Worm (Caenorhabditis elegans) whole organism, L3 larva: ENCODE data around the gene C44H9.7.

Experiments used
- ceh-28 ChIP-seq: fragments of 150-350 bp; optimal IDR thresholded peaks from 2 replicates; lab custom pipeline; 2014; ENCODE audit warnings: missing biosample characterization, missing genetic modification reagents, missing genetic modification characterization
- ceh-82 ChIP-seq: fragments of 150-350 bp; optimal IDR thresholded peaks from 2 replicates; lab custom pipeline; 2014; ENCODE audit warnings: missing biosample characterization, missing genetic modification characterization
- daf-12 ChIP-seq: fragments of 150-350 bp; optimal IDR thresholded peaks from 2 replicates; lab custom pipeline; 2014; ENCODE audit warnings: missing biosample characterization, missing genetic modification reagents, missing genetic modification characterization
- egl-27 ChIP-seq: sonication (generic microtip); optimal IDR thresholded peaks from 4 replicates; lab custom pipeline; 2017; ENCODE audit warnings: missing biosample characterization, missing genetic modification reagents, missing genetic modification characterization
- egl-5 ChIP-seq: fragments of 150-350 bp; optimal IDR thresholded peaks from 2 replicates; lab custom pipeline; 2017; ENCODE audit warnings: missing biosample characterization, missing genetic modification reagents, missing genetic modification characterization, inconsistent platforms
- elt-2 ChIP-seq: sonication (generic microtip); optimal IDR thresholded peaks from 2 replicates; lab custom pipeline; 2016; ENCODE audit warnings: missing genetic modification reagents, mild to moderate bottlenecking, missing genetic modification characterization, missing compliant biosample characterization
- elt-3 ChIP-seq, 3 experiments: fragments of 150-350 bp in 1 of 3; sonication (generic microtip) in 2 of 3; optimal IDR thresholded peaks; 2 replicates in 2 of 3; 4 replicates in 1 of 3; lab custom pipeline; 2014 to 2017; ENCODE audit warnings: missing biosample characterization in 3 of 3, missing genetic modification characterization in 3 of 3
- eor-1 ChIP-seq, 2 experiments: fragments of 150-350 bp; optimal IDR thresholded peaks; 2 replicates each; lab custom pipeline; 2014 to 2018; ENCODE audit warnings: missing biosample characterization in 2 of 2, missing genetic modification characterization in 2 of 2
- fkh-10 ChIP-seq: sonication (generic microtip); optimal IDR thresholded peaks from 2 replicates; lab custom pipeline; 2017; ENCODE audit warnings: missing biosample characterization, missing genetic modification reagents, missing genetic modification characterization
- fos-1 ChIP-seq: fragments of 150-350 bp; optimal IDR thresholded peaks from 2 replicates; lab custom pipeline; 2014; ENCODE audit warnings: missing biosample characterization, missing genetic modification characterization
- hmg-11 ChIP-seq: sonication (generic microtip); optimal IDR thresholded peaks from 2 replicates; lab custom pipeline; 2016; ENCODE audit warnings: missing genetic modification characterization, missing compliant biosample characterization
- jun-1 ChIP-seq: fragments of 150-350 bp; optimal IDR thresholded peaks from 2 replicates; lab custom pipeline; 2014; ENCODE audit warnings: missing biosample characterization, missing genetic modification reagents, missing genetic modification characterization
- lin-39 ChIP-seq: fragments of 150-350 bp; optimal IDR thresholded peaks from 2 replicates; lab custom pipeline; 2018; ENCODE audit warnings: missing biosample characterization, missing genetic modification reagents, missing genetic modification characterization
- lsy-12 ChIP-seq: sonication (generic microtip); optimal IDR thresholded peaks from 2 replicates; lab custom pipeline; 2016; ENCODE audit warnings: mild to moderate bottlenecking, missing genetic modification characterization, missing compliant biosample characterization
- mdl-1 ChIP-seq: fragments of 150-350 bp; optimal IDR thresholded peaks from 2 replicates; lab custom pipeline; 2014; ENCODE audit warnings: missing biosample characterization, missing genetic modification characterization
- nfya-1 ChIP-seq: sonication (generic microtip); optimal IDR thresholded peaks from 2 replicates; lab custom pipeline; 2017; ENCODE audit warnings: missing genetic modification characterization, mild to moderate bottlenecking, missing compliant biosample characterization, antibody characterized with exemption, moderate library complexity; ENCODE audit not compliant: insufficient read depth
- nhr-11 ChIP-seq: fragments of 150-350 bp; optimal IDR thresholded peaks from 2 replicates; lab custom pipeline; 2014; ENCODE audit warnings: missing biosample characterization, missing genetic modification characterization
- nhr-12 ChIP-seq: fragments of 150-350 bp; optimal IDR thresholded peaks from 2 replicates; lab custom pipeline; 2014; ENCODE audit warnings: missing biosample characterization, missing genetic modification characterization
- nhr-23 ChIP-seq: fragments of 150-350 bp; optimal IDR thresholded peaks from 2 replicates; lab custom pipeline; 2014; ENCODE audit warnings: missing biosample characterization, missing genetic modification reagents, missing genetic modification characterization
- nhr-25 ChIP-seq: sonication (generic microtip); optimal IDR thresholded peaks from 2 replicates; lab custom pipeline; 2017; ENCODE audit warnings: missing biosample characterization, missing genetic modification characterization
- nhr-43 ChIP-seq: sonication (generic microtip); optimal IDR thresholded peaks from 2 replicates; lab custom pipeline; 2016; ENCODE audit warnings: mild to moderate bottlenecking, missing genetic modification characterization, missing compliant biosample characterization; ENCODE audit not compliant: poor library complexity, severe bottlenecking
- nhr-76 ChIP-seq: fragments of 150-350 bp; sonication (generic microtip); optimal IDR thresholded peaks from 5 replicates; lab custom pipeline; 2014; ENCODE audit warnings: missing biosample characterization, missing genetic modification characterization
- pha-4 ChIP-seq: fragments of 150-350 bp; optimal IDR thresholded peaks from 2 replicates; lab custom pipeline; 2014; ENCODE audit warnings: missing biosample characterization, missing genetic modification reagents, missing genetic modification characterization
- sea-2 ChIP-seq: fragments of 150-350 bp; sonication (generic microtip); optimal IDR thresholded peaks from 4 replicates; lab custom pipeline; 2014; ENCODE audit warnings: missing biosample characterization, missing genetic modification reagents, missing genetic modification characterization
- skn-1 ChIP-seq: fragments of 150-350 bp; optimal IDR thresholded peaks from 2 replicates; lab custom pipeline; 2014; ENCODE audit warnings: missing biosample characterization, missing genetic modification characterization
- snpc-4 ChIP-seq: fragments of 150-350 bp; optimal IDR thresholded peaks from 2 replicates; lab custom pipeline; 2014; ENCODE audit warnings: missing biosample characterization, missing genetic modification characterization
- unc-62 ChIP-seq: fragments of 150-350 bp; sonication (generic microtip); optimal IDR thresholded peaks from 4 replicates; lab custom pipeline; 2014; ENCODE audit warnings: missing biosample characterization, missing genetic modification reagents, missing genetic modification characterization
- ztf-11 ChIP-seq: fragments of 150-350 bp; optimal IDR thresholded peaks from 2 replicates; lab custom pipeline; 2014; ENCODE audit warnings: missing biosample characterization, missing genetic modification characterization

The C44H9.7 gene

ce11 chrV:12854766-12855165 is at the start of gene C44H9.7:
Gene C44H9.7, minus strand, starts transcription at chrV:12854866.
- peak; percentile 7 for TF ChIP-seq elt-2
- TF ChIP-seq nhr-12 = no peak

ce11 chrV:12904054-12904453 is 49.4 kb upstream of the C44H9.7 start, which contains the start of gene ttr-27:
Gene ttr-27, minus strand, starts transcription at chrV:12904098.
- TF ChIP-seq egl-5 (tag; lab: Kevin White, UChicago) = no peak
- no peak for TF ChIP-seq ceh-82 (tag; lab: Kevin White, UChicago)
- peak; percentile 91 for TF ChIP-seq pha-4 (tag; lab: Kevin White, UChicago)

- TF ChIP-seq ztf-11 (tag; lab: Kevin White, UChicago) = no peak
- no peak for TF ChIP-seq egl-27 (tag; lab: Kevin White, UChicago)
- TF ChIP-seq ceh-28 (tag; lab: Kevin White, UChicago) = no peak
- TF ChIP-seq fkh-10 (GFP tag; lab: Kevin White, UChicago) = peak; percentile 21
- no peak for TF ChIP-seq nhr-76
- TF ChIP-seq lsy-12 (tag; lab: Kevin White, UChicago) = no peak
- no peak for TF ChIP-seq elt-3 (tag; optimal IDR thresholded peaks at IDR 0.05; lab: Kevin White, UChicago)
These were observed 46.6 kb upstream of the C44H9.7 start for ce11 chrV:12901301-12901700.

- TF ChIP-seq sea-2 (GFP tag; lab: Kevin White, UChicago) (no peak), lin-39 (tag; lab: Kevin White, UChicago) (peak; percentile 65), mdl-1 (tag; lab: Kevin White, UChicago) (no peak)
These were observed 44.0 kb upstream of the C44H9.7 start for ce11 chrV:12898583-12899232.

ce11 chrV:12897338-12897737 is 42.7 kb upstream of the C44H9.7 start:
- TF ChIP-seq eor-1 (tag; optimal IDR thresholded peaks at IDR 0.05; lab: Kevin White, UChicago) = no peak
- TF ChIP-seq fos-1 (tag; lab: Kevin White, UChicago) = no peak
- TF ChIP-seq nhr-43 (tag; lab: Kevin White, UChicago) = no peak
- no peak for TF ChIP-seq jun-1 (tag; lab: Kevin White, UChicago)
- TF ChIP-seq nhr-12 = no peak
- no peak for TF ChIP-seq unc-62 (GFP tag; lab: Kevin White, UChicago)
- TF ChIP-seq lsy-12 (tag; lab: Kevin White, UChicago) = no peak
- no peak for TF ChIP-seq lin-39 (tag; lab: Kevin White, UChicago)
- no peak for TF ChIP-seq hmg-11 (tag; lab: Kevin White, UChicago)
- no peak for TF ChIP-seq mdl-1 (tag; lab: Kevin White, UChicago)
- TF ChIP-seq nhr-25 = no peak
- TF ChIP-seq nhr-11 (tag; lab: Kevin White, UChicago) = no peak
- no peak for TF ChIP-seq nhr-76
- TF ChIP-seq skn-1 (tag; lab: Kevin White, UChicago) = no peak
- TF ChIP-seq daf-12 = no peak
- no peak for TF ChIP-seq nhr-23 (tag; lab: Kevin White, UChicago)

- TF ChIP-seq nhr-23 (tag; lab: Kevin White, UChicago) (no peak), nfya-1 (tag; lab: Kevin White, UChicago) (no peak), egl-27 (tag; lab: Kevin White, UChicago) (no peak), nhr-43 (tag; lab: Kevin White, UChicago) (no peak)
These were observed 42.2 kb upstream of the C44H9.7 start for ce11 chrV:12896850-12897249.

- TF ChIP-seq nhr-25 (no peak), snpc-4 (tag; lab: Kevin White, UChicago) (no peak), lin-39 (tag; lab: Kevin White, UChicago) (peak; percentile 38), elt-3 (tag; optimal IDR thresholded peaks at IDR 0.05; lab: Kevin White, UChicago) (no peak)
- TF ChIP-seq, all 47 proteins: peak for 1
These were observed 41.1 kb upstream of the C44H9.7 start, which contains the start of gene ttbk-7 for ce11 chrV:12895772-12896171. Gene ttbk-7, minus strand, starts transcription at chrV:12895872.
